Worm (Caenorhabditis elegans): ENCODE data around the gene gcy-20.

gcy-20 gene

DNA sequence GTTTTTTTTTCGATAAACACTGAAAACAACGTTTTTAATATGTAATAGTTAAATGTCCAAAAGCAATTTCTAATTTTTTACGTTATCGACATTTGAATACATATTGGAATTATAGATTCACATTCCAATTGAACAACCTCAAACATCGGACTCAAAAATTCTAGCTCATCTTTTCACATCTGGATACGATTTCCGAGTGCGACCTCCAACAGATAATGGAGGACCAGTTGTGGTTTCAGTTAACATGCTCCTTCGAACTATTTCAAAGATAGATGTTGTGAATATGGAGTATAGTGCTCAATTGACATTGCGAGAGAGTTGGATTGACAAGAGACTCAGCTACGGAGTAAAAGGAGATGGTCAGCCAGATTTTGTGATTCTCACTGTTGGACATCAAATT lies 33.6 kb downstream of the gcy-20 start:
- no peak for TF ChIP-seq tlp-1 (tag; optimal IDR thresholded peaks at IDR 0.05)
- TF ChIP-seq unc-30 (tag; optimal IDR thresholded peaks at IDR 0.05): no peak
- TF ChIP-seq nhr-77 (tag; optimal IDR thresholded peaks at IDR 0.05): no peak
- no peak for TF ChIP-seq nhr-76 (tag; optimal IDR thresholded peaks at IDR 0.05)
- TF ChIP-seq nhr-237 (tag; optimal IDR thresholded peaks at IDR 0.05): no peak
- TF ChIP-seq lin-39 (tag; optimal IDR thresholded peaks at IDR 0.05): no peak
- no peak for TF ChIP-seq zip-4 (GFP tag; optimal IDR thresholded peaks at IDR 0.05)
- TF ChIP-seq lin-13 (GFP tag; optimal IDR thresholded peaks at IDR 0.05): no peak
- no peak for TF ChIP-seq lin-35 (GFP tag; optimal IDR thresholded peaks at IDR 0.05)
- TF ChIP-seq ets-5 (GFP tag; IDR thresholded peaks at IDR 0.05): no peak
- TF ChIP-seq efl-1 (optimal IDR thresholded peaks at IDR 0.05): no peak
- no peak for TF ChIP-seq efl-1 (GFP tag; optimal IDR thresholded peaks at IDR 0.05 in 1 of 2)
- no peak for TF ChIP-seq hlh-17 (GFP tag; optimal IDR thresholded peaks at IDR 0.05; ENCODE audit: borderline replicate concordance)
- no peak for TF ChIP-seq nhr-12 (tag; optimal IDR thresholded peaks at IDR 0.05)
- TF ChIP-seq jun-1 (tag; optimal IDR thresholded peaks at IDR 0.05): no peak
- no peak for TF ChIP-seq fkh-8 (tag; optimal IDR thresholded peaks at IDR 0.05)
- no peak for TF ChIP-seq sox-4 (tag; optimal IDR thresholded peaks at IDR 0.05)
- TF ChIP-seq pqm-1 (tag; optimal IDR thresholded peaks at IDR 0.05): no peak
- TF ChIP-seq grh-1 (GFP tag; IDR thresholded peaks at IDR 0.05): no peak
- TF ChIP-seq isw-1 (GFP tag; IDR thresholded peaks at IDR 0.05): no peak
- no peak for TF ChIP-seq lin-15B (tag; optimal IDR thresholded peaks at IDR 0.05)

DNA sequence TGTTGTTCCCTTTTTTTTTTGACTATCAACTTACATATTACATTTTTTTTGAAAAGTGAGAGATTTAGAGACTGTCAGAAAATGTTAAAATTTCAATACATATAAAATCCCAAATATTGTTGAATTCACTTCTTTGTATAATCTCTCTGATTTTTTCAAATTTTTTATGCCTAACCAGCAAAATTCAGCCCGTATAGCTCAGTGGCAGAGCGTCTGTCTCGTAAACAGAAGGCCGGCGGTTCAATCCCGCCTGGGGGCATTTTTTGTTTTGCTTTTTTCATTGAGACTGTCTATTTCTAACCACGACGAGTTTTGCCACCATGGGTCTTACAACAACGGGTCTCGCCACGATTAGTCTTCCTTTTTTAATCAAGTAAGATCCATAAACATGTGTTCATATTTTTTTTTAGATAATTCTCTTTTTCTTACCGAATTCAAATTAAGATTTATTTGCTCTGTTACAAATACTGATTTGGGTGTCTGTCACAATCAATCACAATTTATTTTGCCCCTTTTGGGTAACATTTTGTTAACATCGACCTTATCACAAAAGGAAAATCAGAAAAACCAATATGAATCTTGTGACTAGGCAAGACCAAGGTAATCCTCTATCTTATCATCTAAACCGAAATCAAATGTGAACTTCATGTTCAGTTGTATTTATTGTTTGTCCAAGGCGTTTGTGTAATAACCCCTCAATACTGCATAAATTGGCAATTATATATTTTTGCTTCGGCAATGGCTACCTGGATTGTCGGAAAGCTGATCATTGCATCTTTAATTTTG lies 34.4 kb downstream of the gcy-20 start, which contains the start of gene glc-1:
TSS of gene glc-1 (plus strand) at position 663 of the 786 bp plus-strand sequence.
- TF ChIP-seq elt-3 (tag; optimal IDR thresholded peaks at IDR 0.05) (peak in 1 of 6 experiments; percentile 87), C34B4.2 (tag; optimal IDR thresholded peaks at IDR 0.05) (no peak), elt-2 (tag; optimal IDR thresholded peaks at IDR 0.05) (peak; percentile 15), egl-13 (tag; optimal IDR thresholded peaks at IDR 0.05) (no peak), blmp-1 (tag; optimal IDR thresholded peaks at IDR 0.05) (peak; percentile 30), lin-35 (GFP tag; optimal IDR thresholded peaks at IDR 0.05) (peak in 1 of 2 experiments; percentile 9)

DNA sequence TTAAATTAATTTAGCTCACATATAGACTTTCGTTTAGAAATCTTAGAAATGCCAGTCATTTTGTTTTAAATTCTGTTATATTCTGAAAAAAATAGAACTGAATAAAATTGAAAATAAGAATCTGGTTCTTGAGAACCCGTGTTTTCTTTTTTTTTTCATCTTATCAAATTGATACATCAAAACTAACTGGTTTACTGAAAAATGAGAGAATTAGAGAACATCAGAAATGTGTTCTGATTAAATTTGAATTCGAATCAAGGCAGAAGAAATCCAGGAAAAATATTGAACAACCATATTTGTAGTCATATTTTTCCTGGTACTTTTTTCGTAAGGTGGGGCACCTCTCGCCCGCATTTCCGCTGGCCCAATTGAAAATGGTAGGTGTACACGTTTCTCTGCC lies 35.1 kb downstream of the gcy-20 start, which contains the start of gene F11A5.15:
TSS of gene F11A5.15 (minus strand) at position 101 of the 400 bp plus-strand sequence.
- TF ChIP-seq ceh-8 (GFP tag; optimal IDR thresholded peaks at IDR 0.05) (no peak), efl-1 (optimal IDR thresholded peaks at IDR 0.05) (no peak), efl-1 (GFP tag; optimal IDR thresholded peaks at IDR 0.05 in 1 of 2) (peak in 1 of 2 experiments; percentile 31), elt-3 (tag; optimal IDR thresholded peaks at IDR 0.05) (peak in 1 of 6 experiments; percentile 26)

DNA sequence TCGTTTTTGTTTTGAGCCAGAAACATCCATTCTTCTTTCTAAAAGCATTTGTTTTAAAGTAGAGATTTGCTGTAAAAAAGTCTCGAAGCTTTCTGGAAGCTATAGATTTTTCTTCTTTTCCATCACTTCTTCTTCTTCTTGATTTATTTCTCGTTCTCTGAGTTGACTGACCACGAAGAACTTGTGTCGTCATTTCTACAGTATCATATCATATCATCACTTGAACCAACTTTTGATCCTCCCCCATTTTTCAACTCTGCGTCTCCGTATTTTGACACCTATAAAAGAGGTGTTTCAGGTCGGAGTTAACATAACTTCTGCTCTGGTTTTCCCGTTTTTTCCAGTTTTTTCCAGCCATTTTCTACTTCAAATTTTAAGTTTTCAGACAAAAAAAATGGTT lies 39.1 kb downstream of the gcy-20 start, which contains the start of gene F11A5.9:
TSS of gene F11A5.9 (plus strand) at position 386 of the 400 bp plus-strand sequence.
- TF ChIP-seq rnt-1 (tag; optimal IDR thresholded peaks at IDR 0.05) (no peak), ama-1 (optimal IDR thresholded peaks at IDR 0.05) (no peak), elt-3 (tag; optimal IDR thresholded peaks at IDR 0.05) (peak in 2 of 6 experiments; percentile 5 to 69), ceh-63 (GFP tag; optimal IDR thresholded peaks at IDR 0.05) (no peak), mep-1 (tag; optimal IDR thresholded peaks at IDR 0.05) (no peak), lin-35 (GFP tag; optimal IDR thresholded peaks at IDR 0.05) (peak in 1 of 2 experiments; percentile 9), lsy-2 (tag; optimal IDR thresholded peaks at IDR 0.05) (peak in 1 of 2 experiments; percentile 35), blmp-1 (tag; optimal IDR thresholded peaks at IDR 0.05) (peak; percentile 38), unc-98 (GFP tag; IDR thresholded peaks at IDR 0.05) (no peak), nhr-19 (GFP tag; conservative IDR thresholded peaks at IDR 0.05) (peak; percentile 19; the same call in 1 of the 2 replicates)

DNA sequence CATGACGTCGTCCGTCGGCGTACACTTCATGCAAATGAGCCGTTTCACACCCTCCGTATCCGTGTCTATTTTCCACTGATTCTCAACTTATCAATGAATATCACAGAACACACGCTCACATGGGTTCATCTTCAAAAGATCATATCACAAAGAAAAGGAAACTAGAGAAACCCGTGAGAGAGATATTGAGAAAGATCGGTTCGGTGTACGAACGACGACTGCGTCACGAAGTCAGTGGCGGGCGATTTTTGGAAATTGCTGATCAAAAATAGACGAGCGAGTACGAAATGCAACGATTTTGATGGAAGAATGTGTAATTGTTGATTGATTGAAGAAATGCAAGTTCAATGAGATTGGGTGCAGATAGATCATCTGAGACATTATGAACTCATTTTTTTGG lies 40.3 kb downstream of the gcy-20 start:
- TF ChIP-seq mep-1 (tag; optimal IDR thresholded peaks at IDR 0.05) (no peak), nhr-20 (tag; optimal IDR thresholded peaks at IDR 0.05) (peak; percentile 86), mab-9 (GFP tag; IDR thresholded peaks at IDR 0.05) (no peak), snu-23 (GFP tag; optimal IDR thresholded peaks at IDR 0.05) (peak; percentile 64), isw-1 (GFP tag; IDR thresholded peaks at IDR 0.05) (no peak), nhr-19 (GFP tag; conservative IDR thresholded peaks at IDR 0.05) (peak; percentile 75), nhr-85 (tag) (peak; percentile 96), ets-5 (GFP tag; IDR thresholded peaks at IDR 0.05) (no peak), nhr-237 (tag; optimal IDR thresholded peaks at IDR 0.05) (no peak), vab-15 (tag; optimal IDR thresholded peaks at IDR 0.05) (no peak), skn-1 (tag; optimal IDR thresholded peaks at IDR 0.05) (no peak), nhr-90 (tag; optimal IDR thresholded peaks at IDR 0.05; ENCODE audit: poor library complexity) (peak; percentile 10), nhr-76 (tag; optimal IDR thresholded peaks at IDR 0.05) (no peak), tlp-1 (tag; optimal IDR thresholded peaks at IDR 0.05) (no peak), grh-1 (GFP tag; IDR thresholded peaks at IDR 0.05) (peak; percentile 39; the same call in 1 of the 2 replicates), nhr-71 (tag; optimal IDR thresholded peaks at IDR 0.05) (peak; percentile 69), unc-130 (tag; optimal IDR thresholded peaks at IDR 0.05) (no peak), ceh-88 (GFP tag; IDR thresholded peaks at IDR 0.05) (no peak)
